Worm (Caenorhabditis elegans): ENCODE measurements around the gene Y105C5A.26.
"Not testable (repeated sequence)": the region's sequence is repeated elsewhere in the genome, so short reads cannot be mapped to it uniquely, and the experiment has no call there.

Gene Y105C5A.26

ce11 chrIV:15681445-15681844 lies at the start of gene Y105C5A.26:
Y105C5A.26 (minus strand) TSS chrIV:15681545.
- not testable (repeated sequence) for TF ChIP-seq ZK546.5 (tag; optimal IDR thresholded peaks at IDR 0.05); nhr-6 (tag; optimal IDR thresholded peaks at IDR 0.05); T26A8.4 (GFP tag; IDR thresholded peaks at IDR 0.05)

ce11 chrIV:15729583-15729982 lies 48.2 kb upstream of the Y105C5A.26 start:
- peak; percentile 45; the same call in 1 of the 2 replicates for TF ChIP-seq zfp-3 (GFP tag; conservative IDR thresholded peaks at IDR 0.05)
- peak; percentile 63; the same call in 1 of the 2 replicates for TF ChIP-seq mdt-29 (GFP tag; IDR thresholded peaks at IDR 0.05)
- peak; percentile 98 for TF ChIP-seq snpc-1.2 (GFP tag; IDR thresholded peaks at IDR 0.05)
- TF ChIP-seq hmg-1.1 (GFP tag; IDR thresholded peaks at IDR 0.05) = peak; percentile 53; the same call in 1 of the 2 replicates
- TF ChIP-seq ceh-44 (GFP tag; IDR thresholded peaks at IDR 0.05) = peak; percentile 52; the same call in 1 of the 2 replicates
- peak; percentile 58 for TF ChIP-seq lin-38 (GFP tag; IDR thresholded peaks at IDR 0.05)
- TF ChIP-seq vab-7 (GFP tag; IDR thresholded peaks at IDR 0.05) = peak; percentile 48; the same call in 1 of the 2 replicates
- TF ChIP-seq madf-5 (GFP tag; IDR thresholded peaks at IDR 0.05) = 0 out of 4 replicates have a peak, but pooled peaks of 1 of the 2 experiments have one; percentile 14
- 0 out of 2 replicates have a peak, but pooled peaks have one; percentile 18 for TF ChIP-seq ZK337.2 (GFP tag; IDR thresholded peaks at IDR 0.05)
- peak; percentile 33; the same call in 1 of the 2 replicates for TF ChIP-seq ctbp-1 (GFP tag; IDR thresholded peaks at IDR 0.05)
- peak; percentile 47; the same call in 1 of the 2 replicates for TF ChIP-seq arid-1 (GFP tag; conservative IDR thresholded peaks at IDR 0.05)
- 0 out of 2 replicates have a peak, but pooled peaks have one; percentile 19 for TF ChIP-seq Y48G9A.11 (GFP tag; IDR thresholded peaks at IDR 0.05)
- TF ChIP-seq pha-4 (GFP tag; IDR thresholded peaks at IDR 0.05) = peak; percentile 43; the same call in 1 of the 2 replicates
- not testable (repeated sequence) for TF ChIP-seq pha-4 (tag; optimal IDR thresholded peaks at IDR 0.05)

ce11 chrIV:15726175-15726574 lies 44.8 kb upstream of the Y105C5A.26 start:
- TF ChIP-seq T20F7.1 (GFP tag; optimal IDR thresholded peaks at IDR 0.05) = no peak
- no peak for TF ChIP-seq daf-12 (tag; optimal IDR thresholded peaks at IDR 0.05)
- TF ChIP-seq lin-13 (GFP tag; optimal IDR thresholded peaks at IDR 0.05) = no peak
- TF ChIP-seq pqm-1 (tag; optimal IDR thresholded peaks at IDR 0.05) = peak; percentile 88
- no peak for TF ChIP-seq D1046.2 (GFP tag; IDR thresholded peaks at IDR 0.05)
- TF ChIP-seq nhr-48 (tag; optimal IDR thresholded peaks at IDR 0.05) = no peak
- no peak for TF ChIP-seq lim-7 (GFP tag; IDR thresholded peaks at IDR 0.05)
- TF ChIP-seq ctbp-1 (GFP tag; IDR thresholded peaks at IDR 0.05) = no peak
- TF ChIP-seq Y75B8A.6 (GFP tag; IDR thresholded peaks at IDR 0.05) = no peak
- TF ChIP-seq F10B5.3 (tag; optimal IDR thresholded peaks at IDR 0.05) = no peak
- TF ChIP-seq nhr-28 (tag; optimal IDR thresholded peaks at IDR 0.05) = peak; percentile 62
- TF ChIP-seq tag-97 (GFP tag; IDR thresholded peaks at IDR 0.05) = no peak
- no peak for TF ChIP-seq aha-1 (tag)
- no peak for TF ChIP-seq ceh-20 (GFP tag; IDR thresholded peaks at IDR 0.05)
- no peak for TF ChIP-seq spr-3 (GFP tag; optimal IDR thresholded peaks at IDR 0.05)
- no peak for TF ChIP-seq snpc-1.2 (GFP tag; IDR thresholded peaks at IDR 0.05)
- TF ChIP-seq dpl-1 (GFP tag; optimal IDR thresholded peaks at IDR 0.05) = no peak
- TF ChIP-seq daf-16 (GFP tag; optimal IDR thresholded peaks at IDR 0.05) = no peak
- peak; percentile 56 for TF ChIP-seq daf-16 (tag; optimal IDR thresholded peaks at IDR 0.05)
- peak in 1 of 2 experiments; percentile 16 for TF ChIP-seq unc-62 (GFP tag; optimal IDR thresholded peaks at IDR 0.05 in 1 of 2)
- no peak for TF ChIP-seq unc-62 (tag; optimal IDR thresholded peaks at IDR 0.05)
- TF ChIP-seq ceh-32 (tag; optimal IDR thresholded peaks at IDR 0.05; ENCODE audit: poor library complexity) = no peak
- no peak for TF ChIP-seq fos-1 (tag; optimal IDR thresholded peaks at IDR 0.05)
- TF ChIP-seq daf-19 (GFP tag; conservative IDR thresholded peaks at IDR 0.05) = no peak
- no peak for TF ChIP-seq nhr-41 (GFP tag; IDR thresholded peaks at IDR 0.05)
- TF ChIP-seq dve-1 (tag; optimal IDR thresholded peaks at IDR 0.05; ENCODE audit: insufficient read depth) = peak; percentile 32
- peak; percentile 56 for TF ChIP-seq nhr-77 (tag; optimal IDR thresholded peaks at IDR 0.05)
- peak; percentile 34; the same call in 1 of the 2 replicates for TF ChIP-seq dmd-6 (GFP tag; IDR thresholded peaks at IDR 0.05)
- TF ChIP-seq dmd-9 (GFP tag; IDR thresholded peaks at IDR 0.05) = no peak
- no peak for TF ChIP-seq daf-8 (GFP tag; IDR thresholded peaks at IDR 0.05)
- no peak for TF ChIP-seq mdl-1 (tag; optimal IDR thresholded peaks at IDR 0.05)
- TF ChIP-seq hmg-1.1 (GFP tag; IDR thresholded peaks at IDR 0.05) = no peak
- no peak for TF ChIP-seq ceh-82 (tag; optimal IDR thresholded peaks at IDR 0.05)

Measured in whole organism, L4 larva.